Fruit fly (Drosophila melanogaster): ENCODE results near the gene CG2865.

- TF ChIP-seq lola (GFP tag; optimal IDR thresholded peaks at IDR 0.05) (no peak), usp (GFP tag; optimal IDR thresholded peaks at IDR 0.05) (no peak), Abd-B (GFP tag; optimal IDR thresholded peaks at IDR 0.05) (no peak), pan (optimal IDR thresholded peaks at IDR 0.05) (no peak)
Observed at dm6 chrX:2326828-2327227, 33.6 kb upstream of the CG2865 start, which contains the start of gene CG2854.

All from whole organism, wandering third instar larva.